Fruit fly (Drosophila melanogaster) whole organism, embryonic: Measurements from ENCODE around the gene polo.

ENCODE experiments used
- Atf-2 ChIP-seq: fragments of 200-800 bp; sonication (Bioruptor generic); optimal IDR thresholded peaks from 2 replicates; lab custom pipeline; 2016; ENCODE audit warnings: missing biosample characterization, missing genetic modification characterization
- CG1024 ChIP-seq: fragments of 200-800 bp; sonication (Bioruptor generic); IDR thresholded peaks from 2 replicates; pipeline ENCODE4 v1.3.6; 2022; ENCODE audit warnings: missing biosample characterization, missing genetic modification characterization
- CG12071 ChIP-seq: fragments of 200-800 bp; sonication (Bioruptor generic); optimal IDR thresholded peaks from 3 replicates; lab custom pipeline; 2018; ENCODE audit warnings: missing biosample characterization, mild to moderate bottlenecking, missing genetic modification characterization
- CG12744 ChIP-seq: fragments of 200-800 bp; sonication (Bioruptor generic); optimal IDR thresholded peaks from 2 replicates; lab custom pipeline; 2016; ENCODE audit warnings: missing biosample characterization, missing genetic modification characterization
- CG13287 ChIP-seq: fragments of 200-800 bp; sonication (Bioruptor generic); IDR thresholded peaks from 2 replicates; pipeline ENCODE4 v1.3.6; 2022; ENCODE audit warnings: missing biosample characterization, missing genetic modification characterization; ENCODE audit not compliant: partially characterized antibody
- CG17359 ChIP-seq: fragments of 200-800 bp; sonication (Bioruptor generic); optimal IDR thresholded peaks from 3 replicates; lab custom pipeline; 2018; ENCODE audit warnings: missing biosample characterization, mild to moderate bottlenecking, missing genetic modification characterization, moderate library complexity
- CG1832 ChIP-seq: fragments of 200-800 bp; sonication (Bioruptor generic); optimal IDR thresholded peaks from 2 replicates; lab custom pipeline; 2017; ENCODE audit warnings: missing biosample characterization, mild to moderate bottlenecking, missing genetic modification characterization, inconsistent platforms
- CG2199 ChIP-seq: fragments of 200-800 bp; sonication (Bioruptor generic); IDR thresholded peaks from 3 replicates; pipeline ENCODE4 v1.3.6; 2022; ENCODE audit warnings: missing biosample characterization, missing genetic modification characterization
- CG2712 ChIP-seq: fragments of 200-800 bp; optimal IDR thresholded peaks from 3 replicates; lab custom pipeline; 2019; ENCODE audit warnings: missing biosample characterization, mild to moderate bottlenecking, missing genetic modification characterization, moderate library complexity
- CG30431 ChIP-seq: fragments of 200-800 bp; sonication (Bioruptor generic); optimal IDR thresholded peaks from 2 replicates; lab custom pipeline; 2017; ENCODE audit warnings: missing biosample characterization, missing genetic modification characterization
- CG3065 ChIP-seq: fragments of 200-800 bp; sonication (Bioruptor generic); optimal IDR thresholded peaks from 2 replicates; lab custom pipeline; 2016; ENCODE audit warnings: missing biosample characterization, missing genetic modification characterization
- CG3407 ChIP-seq: fragments of 200-800 bp; sonication (Bioruptor generic); optimal IDR thresholded peaks from 2 replicates; lab custom pipeline; 2018; ENCODE audit warnings: missing biosample characterization, mild to moderate bottlenecking, missing genetic modification characterization
- CG3838 ChIP-seq: fragments of 200-800 bp; sonication (Bioruptor generic); optimal IDR thresholded peaks from 3 replicates; lab custom pipeline; 2016; ENCODE audit warnings: missing biosample characterization, missing genetic modification characterization
- CG3847 ChIP-seq: fragments of 200-800 bp; sonication (Bioruptor generic); IDR thresholded peaks from 2 replicates; pipeline ENCODE4 v1.3.6; 2022; ENCODE audit warnings: missing biosample characterization, missing genetic modification characterization
- CG4328 ChIP-seq: fragments of 200-800 bp; sonication (Bioruptor generic); optimal IDR thresholded peaks from 3 replicates; lab custom pipeline; 2017; ENCODE audit warnings: missing biosample characterization, missing genetic modification reagents, missing genetic modification characterization
- CG4707 ChIP-seq: fragments of 200-800 bp; sonication (Bioruptor generic); optimal IDR thresholded peaks from 2 replicates; lab custom pipeline; 2018; ENCODE audit warnings: missing biosample characterization, mild to moderate bottlenecking, missing genetic modification characterization, moderate library complexity
- CG6765 ChIP-seq: fragments of 200-800 bp; sonication (Bioruptor generic); optimal IDR thresholded peaks from 3 replicates; lab custom pipeline; 2017; ENCODE audit warnings: missing biosample characterization, mild to moderate bottlenecking, missing genetic modification characterization
- CG8765 ChIP-seq: fragments of 200-800 bp; sonication (Bioruptor generic); IDR thresholded peaks from 2 replicates; pipeline ENCODE4 v1.3.6; 2022; ENCODE audit warnings: missing biosample characterization, missing genetic modification characterization
- CG9437 ChIP-seq: fragments of 200-800 bp; sonication (Bioruptor generic); optimal IDR thresholded peaks from 2 replicates; lab custom pipeline; 2018; ENCODE audit warnings: missing biosample characterization, mild to moderate bottlenecking, missing genetic modification characterization
- GATAe ChIP-seq: fragments of 200-800 bp; sonication (Bioruptor generic); conservative IDR thresholded peaks from 2 replicates; pipeline ENCODE4 v1.3.6; 2022; ENCODE audit warnings: missing biosample characterization, missing genetic modification characterization
- HmgZ ChIP-seq: fragments of 200-800 bp; sonication (Bioruptor generic); optimal IDR thresholded peaks from 2 replicates; lab custom pipeline; 2018; ENCODE audit warnings: missing biosample characterization, mild to moderate bottlenecking, missing genetic modification characterization
- MBD-R2 ChIP-seq: fragments of 200-800 bp; sonication (Bioruptor generic); IDR thresholded peaks from 2 replicates; pipeline ENCODE4 v1.3.6; 2022; ENCODE audit warnings: missing biosample characterization, missing genetic modification characterization
- Med ChIP-seq: fragments of 200-800 bp; sonication (Bioruptor generic); peaks from one replicate; lab custom pipeline; 2016; ENCODE audit warnings: missing biosample characterization, missing genetic modification characterization, mild to moderate bottlenecking, inconsistent platforms, moderate library complexity
- Poxn ChIP-seq: fragments of 200-800 bp; sonication (Bioruptor generic); IDR thresholded peaks from 2 replicates; pipeline ENCODE4 v1.3.6; 2022; ENCODE audit warnings: missing biosample characterization, missing genetic modification characterization
- Trl ChIP-seq, 3 experiments: fragments of >200 bp in 2 of 3; fragments of 200-800 bp in 1 of 3; sonication (Bioruptor generic) in 1 of 3; optimal IDR thresholded peaks; 2 replicates in 1 of 3; 3 replicates in 2 of 3; lab custom pipeline; 2016 to 2017; ENCODE audit warnings: missing biosample characterization in 1 of 3, missing genetic modification characterization in 1 of 3
- aop ChIP-seq: fragments of 200-800 bp; sonication (Bioruptor generic); IDR thresholded peaks from 2 replicates; pipeline ENCODE4 v1.3.6; 2022; ENCODE audit warnings: missing biosample characterization, missing genetic modification characterization
- cg ChIP-seq: fragments of 200-800 bp; sonication (Bioruptor generic); optimal IDR thresholded peaks from 3 replicates; lab custom pipeline; 2019; ENCODE audit warnings: missing biosample characterization, mild to moderate bottlenecking, missing genetic modification characterization, moderate library complexity
- crol ChIP-seq: fragments of 200-800 bp; sonication (Bioruptor generic); IDR thresholded peaks from 2 replicates; pipeline ENCODE4 v1.3.6; 2022; ENCODE audit warnings: missing biosample characterization, missing genetic modification characterization
- cwo ChIP-seq: fragments of 200-800 bp; sonication (Bioruptor generic); optimal IDR thresholded peaks from 3 replicates; lab custom pipeline; 2017; ENCODE audit warnings: missing biosample characterization, missing genetic modification characterization, mild to moderate bottlenecking, moderate library complexity, missing genetic modification reagents
- eve ChIP-seq, 2 experiments: fragments of >200 bp; optimal IDR thresholded peaks; 2 replicates each; lab custom pipeline; 2017; ENCODE audit warnings: missing biosample characterization in 2 of 2, missing genetic modification characterization in 2 of 2
- fd3F ChIP-seq: fragments of 200-800 bp; sonication (Bioruptor generic); optimal IDR thresholded peaks from 2 replicates; lab custom pipeline; 2018; ENCODE audit warnings: missing biosample characterization, mild to moderate bottlenecking, missing genetic modification characterization, moderate library complexity
- fru ChIP-seq: fragments of >200 bp; optimal IDR thresholded peaks from 2 replicates; lab custom pipeline; 2017
- fu2 ChIP-seq: fragments of 200-800 bp; sonication (Bioruptor generic); optimal IDR thresholded peaks from 2 replicates; lab custom pipeline; 2016; ENCODE audit warnings: missing biosample characterization, missing genetic modification characterization
- gcm2 ChIP-seq: fragments of 200-800 bp; sonication (Bioruptor generic); optimal IDR thresholded peaks from 2 replicates; lab custom pipeline; 2016; ENCODE audit warnings: missing biosample characterization, missing genetic modification characterization
- hkb ChIP-seq, 2 experiments: fragments of 200-800 bp in 1 of 2; fragments of >200 bp in 1 of 2; sonication (Bioruptor generic) in 1 of 2; IDR thresholded peaks in 1 of 2; optimal IDR thresholded peaks in 1 of 2; 2 replicates each; pipeline versions ENCODE4 v1.3.6 to Lab custom; 2017 to 2022; ENCODE audit warnings: missing biosample characterization in 1 of 2, missing genetic modification characterization in 1 of 2
- nerfin-1 ChIP-seq: fragments of 200-800 bp; sonication (Bioruptor generic); optimal IDR thresholded peaks from 3 replicates; lab custom pipeline; 2019; ENCODE audit warnings: missing biosample characterization, mild to moderate bottlenecking, missing genetic modification characterization, moderate library complexity
- oc ChIP-seq: fragments of 200-800 bp; sonication (Bioruptor generic); optimal IDR thresholded peaks from 2 replicates; lab custom pipeline; 2018; ENCODE audit warnings: missing biosample characterization, mild to moderate bottlenecking, missing genetic modification characterization, moderate library complexity
- odd ChIP-seq: fragments of 200-800 bp; sonication (Bioruptor generic); optimal IDR thresholded peaks from 2 replicates; lab custom pipeline; 2017; ENCODE audit warnings: missing biosample characterization, mild to moderate bottlenecking, missing genetic modification characterization
- otp ChIP-seq: fragments of 200-800 bp; sonication (Bioruptor generic); IDR thresholded peaks from 3 replicates; pipeline ENCODE4, ENCODE4 v1.3.6; 2022; ENCODE audit warnings: missing biosample characterization, missing genetic modification characterization
- row ChIP-seq: fragments of 200-800 bp; sonication (Bioruptor generic); IDR thresholded peaks from 3 replicates; pipeline ENCODE4 v1.3.6; 2022; ENCODE audit warnings: missing biosample characterization, missing genetic modification characterization
- sim ChIP-seq: fragments of 200-800 bp; sonication (Bioruptor generic); IDR thresholded peaks from 2 replicates; pipeline ENCODE4 v1.3.6; 2022; ENCODE audit warnings: missing biosample characterization, missing genetic modification characterization
- tll ChIP-seq, 2 experiments: fragments of 200-800 bp in 1 of 2; fragments of >200 bp in 1 of 2; sonication (Bioruptor generic) in 1 of 2; optimal IDR thresholded peaks; 2 replicates each; lab custom pipeline; 2017 to 2019; ENCODE audit warnings: missing biosample characterization in 2 of 2, missing genetic modification characterization in 2 of 2, mild to moderate bottlenecking in 1 of 2, moderate library complexity in 1 of 2
- twi ChIP-seq: fragments of 200-800 bp; optimal IDR thresholded peaks from 2 replicates; lab custom pipeline; 2019; ENCODE audit warnings: missing biosample characterization, mild to moderate bottlenecking, missing genetic modification characterization, moderate library complexity
- wor ChIP-seq: fragments of 200-800 bp; sonication (Bioruptor generic); IDR thresholded peaks from 2 replicates; pipeline ENCODE4 v1.3.6; 2022; ENCODE audit warnings: missing biosample characterization, missing genetic modification characterization
- z ChIP-seq: fragments of 200-800 bp; sonication (Bioruptor generic); IDR thresholded peaks from 3 replicates; pipeline ENCODE4 v1.3.6; 2022; ENCODE audit warnings: missing biosample characterization, missing genetic modification characterization

polo gene

dm6 chr3L:20347762-20348580 is 38.5 kb downstream of the polo start, which contains the start of the genes Rbbp5 and eRF1 (continued):
- peak; percentile 64 for TF ChIP-seq CG8765 (GFP tag; lab: Robert Waterston, UW)
- TF ChIP-seq CG13287 (GFP tag; lab: Robert Waterston, UW) = peak; percentile 86
- peak; percentile 50; the same call in 1 of the 2 replicates for TF ChIP-seq GATAe (GFP tag; lab: Robert Waterston, UW)
- peak; percentile 92 for TF ChIP-seq row (GFP tag; lab: Robert Waterston, UW)
- peak; percentile 20 for TF ChIP-seq CG3065 (GFP tag; lab: Kevin White, UChicago)

- TF ChIP-seq twi (tag; lab: Kevin White, UChicago) (no peak), CG12071 (GFP tag; lab: Kevin White, UChicago) (no peak), row (GFP tag; lab: Robert Waterston, UW) (no peak), Med (GFP tag; lab: Kevin White, UChicago) (peak; percentile 25), fd3F (GFP tag; lab: Kevin White, UChicago) (no peak), cg (GFP tag; lab: Kevin White, UChicago) (peak; percentile 53), odd (GFP tag; lab: Kevin White, UChicago) (no peak), cwo (GFP tag; lab: Kevin White, UChicago) (no peak), sim (GFP tag; lab: Robert Waterston, UW) (no peak), CG1832 (GFP tag; lab: Kevin White, UChicago) (peak; percentile 84), oc (tag; lab: Kevin White, UChicago) (no peak), CG12744 (no peak), Trl (optimal IDR thresholded peaks at IDR 0.05; lab: Kevin White, UChicago) (peak; percentile 70 to 91), Trl (GFP tag; optimal IDR thresholded peaks at IDR 0.05; lab: Kevin White, UChicago) (no peak), CG1024 (GFP tag; lab: Robert Waterston, UW) (no peak), hkb (optimal IDR thresholded peaks at IDR 0.05; lab: Kevin White, UChicago) (no peak), hkb (GFP tag; IDR thresholded peaks at IDR 0.05; lab: Robert Waterston, UW) (no peak), fru (no peak), aop (GFP tag; lab: Robert Waterston, UW) (no peak), CG4707 (GFP tag; lab: Kevin White, UChicago) (no peak), CG6765 (no peak), otp (GFP tag; lab: Robert Waterston, UW) (0 out of 3 replicates have a peak, but pooled peaks have one; percentile 23), CG3847 (GFP tag; lab: Robert Waterston, UW) (no peak), gcm2 (no peak), CG30431 (no peak), Atf-2 (GFP tag; lab: Kevin White, UChicago) (no peak), eve (GFP tag; optimal IDR thresholded peaks at IDR 0.05; lab: Kevin White, UChicago) (no peak), CG3838 (GFP tag; lab: Kevin White, UChicago) (no peak), MBD-R2 (GFP tag; lab: Robert Waterston, UW) (no peak), CG9437 (GFP tag; lab: Kevin White, UChicago) (no peak), crol (GFP tag; lab: Robert Waterston, UW) (peak; percentile 94), HmgZ (tag; lab: Kevin White, UChicago) (no peak), CG3407 (no peak), z (GFP tag; lab: Robert Waterston, UW) (peak; percentile 51; the same call in 1 of the 3 replicates), wor (no peak), nerfin-1 (no peak), Poxn (GFP tag; lab: Robert Waterston, UW) (no peak), CG2712 (tag; lab: Kevin White, UChicago) (no peak), CG4328 (GFP tag; lab: Kevin White, UChicago) (no peak), tll (GFP tag; optimal IDR thresholded peaks at IDR 0.05; lab: Kevin White, UChicago) (no peak), CG17359 (tag; lab: Kevin White, UChicago) (no peak), CG2199 (GFP tag; lab: Robert Waterston, UW) (no peak), fu2 (no peak)
Observed at dm6 chr3L:20348581-20349093, 39.2 kb downstream of the polo start.
